Fruit fly (Drosophila melanogaster): Measurements from ENCODE around the gene Sec8.

DNA sequence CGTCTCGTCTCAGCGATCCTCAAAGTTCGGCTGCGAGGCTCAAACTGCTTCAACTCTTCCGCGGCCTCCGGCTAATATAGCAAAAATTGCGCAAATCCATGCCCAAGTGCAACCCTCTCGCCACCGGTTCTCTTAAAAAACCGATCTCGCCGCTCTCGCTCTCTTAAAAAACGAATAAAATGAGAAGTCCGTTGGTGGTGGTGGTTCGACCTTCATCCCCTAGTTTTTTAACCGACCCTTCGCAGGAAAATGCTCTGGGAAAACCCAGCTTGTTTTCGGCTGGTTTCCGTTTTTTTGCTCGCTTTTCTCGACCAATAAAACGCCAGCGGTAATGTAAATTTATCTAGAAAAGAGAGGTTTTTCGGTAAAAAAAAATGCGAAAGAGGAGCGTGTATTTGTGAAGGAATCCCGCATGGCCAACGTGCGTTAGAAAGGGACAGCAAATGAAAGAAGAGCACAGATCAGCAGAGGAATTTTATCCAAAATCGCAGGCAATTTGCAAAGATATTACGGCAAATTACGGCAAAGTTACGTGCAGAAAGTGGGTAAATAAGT, 42.0 kb downstream of the Sec8 start, which contains the start of gene cas:
- TF ChIP-seq psq (optimal IDR thresholded peaks at IDR 0.05) = no peak
- no peak for TF ChIP-seq insv (optimal IDR thresholded peaks at IDR 0.05)
- TF ChIP-seq Myc (optimal IDR thresholded peaks at IDR 0.05) = no peak
- TF ChIP-seq Sin3A (optimal IDR thresholded peaks at IDR 0.05) = no peak
- no peak for TF ChIP-seq h (optimal IDR thresholded peaks at IDR 0.05)

Data from Kc167 (cell line).